Worm (Caenorhabditis elegans) whole organism, L2 larva: ENCODE measurements around the gene smc-6.

Experiments used
- C34F6.9 ChIP-seq: fragments of 150-350 bp; optimal IDR thresholded peaks from 2 replicates; lab custom pipeline; 2014; ENCODE audit warnings: missing biosample characterization, missing genetic modification characterization
- F13H6.1 ChIP-seq: sonication (generic microtip); optimal IDR thresholded peaks from 2 replicates; lab custom pipeline; 2016; ENCODE audit warnings: missing genetic modification characterization, missing compliant biosample characterization
- R02D3.7 ChIP-seq: fragments of 150-350 bp; optimal IDR thresholded peaks from 2 replicates; lab custom pipeline; 2014; ENCODE audit warnings: missing biosample characterization, missing genetic modification characterization
- Y55F3AM.14 ChIP-seq: fragments of 200-800 bp; sonication (Bioruptor generic); optimal IDR thresholded peaks from 2 replicates; lab custom pipeline; 2018; ENCODE audit warnings: mild to moderate bottlenecking, missing genetic modification characterization, missing compliant biosample characterization
- ZK546.5 ChIP-seq: sonication (generic microtip); optimal IDR thresholded peaks from 2 replicates; lab custom pipeline; 2017; ENCODE audit warnings: missing biosample characterization, missing genetic modification characterization
- alr-1 ChIP-seq: fragments of 150-350 bp; optimal IDR thresholded peaks from 2 replicates; lab custom pipeline; 2014; ENCODE audit warnings: missing biosample characterization, missing genetic modification characterization
- aly-2 ChIP-seq: fragments of 150-350 bp; optimal IDR thresholded peaks from 2 replicates; lab custom pipeline; 2014; ENCODE audit warnings: missing biosample characterization, missing genetic modification characterization
- ama-1 ChIP-seq: fragments of 150-350 bp; optimal IDR thresholded peaks from 2 replicates; lab custom pipeline; 2018; ENCODE audit warnings: inconsistent platforms
- blmp-1 ChIP-seq: sonication (generic microtip); optimal IDR thresholded peaks from 2 replicates; lab custom pipeline; 2017; ENCODE audit warnings: missing genetic modification characterization, mild to moderate bottlenecking, missing compliant biosample characterization, antibody characterized with exemption, moderate library complexity; ENCODE audit not compliant: insufficient read depth
- ceh-16 ChIP-seq: fragments of 150-350 bp; optimal IDR thresholded peaks from 2 replicates; lab custom pipeline; 2014; ENCODE audit warnings: missing biosample characterization, missing genetic modification characterization
- ceh-82 ChIP-seq: fragments of 150-350 bp; optimal IDR thresholded peaks from 2 replicates; lab custom pipeline; 2014; ENCODE audit warnings: missing biosample characterization, missing genetic modification characterization
- crh-2 ChIP-seq: sonication (generic microtip); optimal IDR thresholded peaks from 2 replicates; lab custom pipeline; 2017; ENCODE audit warnings: missing biosample characterization, missing genetic modification characterization
- dmd-4 ChIP-seq: sonication (generic microtip); optimal IDR thresholded peaks from 2 replicates; lab custom pipeline; 2017; ENCODE audit warnings: missing biosample characterization, missing genetic modification characterization
- egl-27 ChIP-seq: sonication (generic microtip); optimal IDR thresholded peaks from 3 replicates; lab custom pipeline; 2017; ENCODE audit warnings: missing biosample characterization, missing genetic modification reagents, missing genetic modification characterization
- elt-1 ChIP-seq: fragments of 150-350 bp; optimal IDR thresholded peaks from 2 replicates; lab custom pipeline; 2014; ENCODE audit warnings: missing biosample characterization, missing genetic modification characterization
- elt-3 ChIP-seq: sonication (generic microtip); optimal IDR thresholded peaks from 2 replicates; lab custom pipeline; 2017; ENCODE audit warnings: missing biosample characterization, missing genetic modification characterization
- fos-1 ChIP-seq: fragments of 150-350 bp; optimal IDR thresholded peaks from 2 replicates; lab custom pipeline; 2014; ENCODE audit warnings: missing biosample characterization, missing genetic modification characterization
- gmeb-1 ChIP-seq: fragments of 150-350 bp; optimal IDR thresholded peaks from 2 replicates; lab custom pipeline; 2014; ENCODE audit warnings: missing biosample characterization, missing genetic modification characterization
- lin-11 ChIP-seq: fragments of 150-350 bp; sonication (generic microtip); optimal IDR thresholded peaks from 2 replicates; lab custom pipeline; 2014; ENCODE audit warnings: missing biosample characterization, missing genetic modification characterization, inconsistent platforms, mixed read lengths
- lin-13 ChIP-seq: fragments of 150-350 bp; optimal IDR thresholded peaks from 2 replicates; lab custom pipeline; 2014; ENCODE audit warnings: missing biosample characterization, missing genetic modification reagents, missing genetic modification characterization
- lin-39 ChIP-seq: fragments of 150-350 bp; optimal IDR thresholded peaks from 2 replicates; lab custom pipeline; 2014; ENCODE audit warnings: missing biosample characterization, missing genetic modification reagents, missing genetic modification characterization
- lsy-2 ChIP-seq, 2 experiments: fragments of 150-350 bp in 1 of 2; sonication (generic microtip) in 1 of 2; optimal IDR thresholded peaks; 2 replicates each; lab custom pipeline; 2014 to 2017; ENCODE audit warnings: missing biosample characterization in 2 of 2, missing genetic modification characterization in 2 of 2
- mab-5 ChIP-seq: fragments of 150-350 bp; optimal IDR thresholded peaks from 2 replicates; lab custom pipeline; 2014; ENCODE audit warnings: missing biosample characterization, missing genetic modification characterization
- mbf-1 ChIP-seq: sonication (generic microtip); optimal IDR thresholded peaks from 2 replicates; lab custom pipeline; 2017; ENCODE audit warnings: missing biosample characterization, missing genetic modification characterization
- mdl-1 ChIP-seq, 2 experiments: fragments of 150-350 bp in 1 of 2; sonication (generic microtip) in 1 of 2; optimal IDR thresholded peaks; 2 replicates each; lab custom pipeline; 2017; ENCODE audit warnings: missing biosample characterization in 2 of 2, missing genetic modification characterization in 2 of 2
- nhr-10 ChIP-seq: sonication (generic microtip); optimal IDR thresholded peaks from 2 replicates; lab custom pipeline; 2017; ENCODE audit warnings: missing biosample characterization, missing genetic modification characterization
- nhr-11 ChIP-seq: fragments of 150-350 bp; optimal IDR thresholded peaks from 2 replicates; lab custom pipeline; 2014; ENCODE audit warnings: missing biosample characterization, missing genetic modification characterization
- nhr-12 ChIP-seq: fragments of 150-350 bp; optimal IDR thresholded peaks from 2 replicates; lab custom pipeline; 2014; ENCODE audit warnings: missing biosample characterization, missing genetic modification characterization
- nhr-129 ChIP-seq: fragments of 150-350 bp; optimal IDR thresholded peaks from 2 replicates; lab custom pipeline; 2014; ENCODE audit warnings: missing biosample characterization, missing genetic modification characterization
- nhr-21 ChIP-seq: fragments of 150-350 bp; optimal IDR thresholded peaks from 2 replicates; lab custom pipeline; 2014; ENCODE audit warnings: missing biosample characterization, missing genetic modification characterization
- nhr-23 ChIP-seq: fragments of 150-350 bp; optimal IDR thresholded peaks from 2 replicates; lab custom pipeline; 2014; ENCODE audit warnings: missing biosample characterization, missing genetic modification reagents, missing genetic modification characterization
- nhr-237 ChIP-seq: fragments of 150-350 bp; optimal IDR thresholded peaks from 2 replicates; lab custom pipeline; 2014; ENCODE audit warnings: missing biosample characterization, missing genetic modification characterization
- nhr-25 ChIP-seq: fragments of 150-350 bp; sonication (generic microtip); optimal IDR thresholded peaks from 3 replicates; lab custom pipeline; 2014; ENCODE audit warnings: missing biosample characterization, missing genetic modification characterization
- nhr-6 ChIP-seq: fragments of 150-350 bp; optimal IDR thresholded peaks from 2 replicates; lab custom pipeline; 2014; ENCODE audit warnings: missing biosample characterization, missing genetic modification characterization
- nhr-77 ChIP-seq: fragments of 150-350 bp; optimal IDR thresholded peaks from 2 replicates; lab custom pipeline; 2014; ENCODE audit warnings: missing biosample characterization, missing genetic modification characterization
- peb-1 ChIP-seq: fragments of 150-350 bp; optimal IDR thresholded peaks from 2 replicates; lab custom pipeline; 2014; ENCODE audit warnings: missing biosample characterization, missing genetic modification characterization
- sem-4 ChIP-seq: fragments of 150-350 bp; optimal IDR thresholded peaks from 2 replicates; lab custom pipeline; 2014; ENCODE audit warnings: missing biosample characterization, missing genetic modification reagents, missing genetic modification characterization
- skn-1 ChIP-seq: sonication (generic microtip); optimal IDR thresholded peaks from 2 replicates; lab custom pipeline; 2017; ENCODE audit warnings: missing biosample characterization, missing genetic modification characterization
- sma-3 ChIP-seq: sonication (generic microtip); optimal IDR thresholded peaks from 2 replicates; lab custom pipeline; 2016; ENCODE audit warnings: missing genetic modification reagents, missing genetic modification characterization, missing compliant biosample characterization
- sma-9 ChIP-seq, 2 experiments: fragments of 150-350 bp in 1 of 2; sonication (generic microtip) in 1 of 2; optimal IDR thresholded peaks; 2 replicates each; lab custom pipeline; 2014 to 2016; ENCODE audit warnings: missing genetic modification characterization in 2 of 2, mild to moderate bottlenecking in 1 of 2, missing biosample characterization in 1 of 2, missing compliant biosample characterization in 1 of 2, missing genetic modification reagents in 1 of 2, moderate library complexity in 1 of 2
- snpc-4 ChIP-seq: fragments of 150-350 bp; optimal IDR thresholded peaks from 2 replicates; lab custom pipeline; 2014; ENCODE audit warnings: missing biosample characterization, missing genetic modification characterization
- unc-39 ChIP-seq: fragments of 150-350 bp; optimal IDR thresholded peaks from 2 replicates; lab custom pipeline; 2014; ENCODE audit warnings: missing biosample characterization, missing genetic modification characterization
- unc-55 ChIP-seq: fragments of 150-350 bp; sonication (generic microtip); optimal IDR thresholded peaks from 3 replicates; lab custom pipeline; 2014; ENCODE audit warnings: missing biosample characterization, missing genetic modification reagents, missing genetic modification characterization
- unc-62 ChIP-seq: fragments of 150-350 bp; optimal IDR thresholded peaks from 2 replicates; lab custom pipeline; 2014; ENCODE audit warnings: missing biosample characterization, missing genetic modification reagents, missing genetic modification characterization
- zag-1 ChIP-seq: fragments of 150-350 bp; optimal IDR thresholded peaks from 2 replicates; lab custom pipeline; 2014; ENCODE audit warnings: missing biosample characterization, missing genetic modification characterization
- ztf-1 ChIP-seq: fragments of 200-800 bp; sonication (Bioruptor generic); conservative IDR thresholded peaks from 2 replicates; pipeline ENCODE4 v1.3.6; 2022; ENCODE audit warnings: missing genetic modification characterization, missing compliant biosample characterization
- ztf-11 ChIP-seq: sonication (generic microtip); optimal IDR thresholded peaks from 2 replicates; lab custom pipeline; 2017; ENCODE audit warnings: missing biosample characterization, missing genetic modification characterization
- ztf-4 ChIP-seq: fragments of 150-350 bp; optimal IDR thresholded peaks from 2 replicates; lab custom pipeline; 2014; ENCODE audit warnings: missing biosample characterization, missing genetic modification characterization

Gene smc-6

ce11 chrII:11619171-11619570 lies 40.7 kb downstream of the smc-6 start (continued):
- peak; percentile 97 for TF ChIP-seq sma-9 (GFP tag; optimal IDR thresholded peaks at IDR 0.05; lab: Kevin White, UChicago)
- no peak for TF ChIP-seq sma-9 (tag; optimal IDR thresholded peaks at IDR 0.05; lab: Kevin White, UChicago)
- TF ChIP-seq lsy-2 (tag; optimal IDR thresholded peaks at IDR 0.05; lab: Kevin White, UChicago): peak; percentile 17 to 60
- no peak for TF ChIP-seq unc-39
- TF ChIP-seq egl-27: peak; percentile 71

- TF ChIP-seq fos-1 (peak; percentile 50), ceh-16 (peak; percentile 82), nhr-77 (tag; lab: Kevin White, UChicago) (no peak), elt-3 (tag; lab: Kevin White, UChicago) (no peak), ceh-82 (tag; lab: Kevin White, UChicago) (peak; percentile 4), unc-62 (GFP tag; lab: Kevin White, UChicago) (no peak), sma-3 (GFP tag; lab: Kevin White, UChicago) (peak; percentile 78), mdl-1 (tag; optimal IDR thresholded peaks at IDR 0.05; lab: Kevin White, UChicago) (peak; percentile 83 to 87), lin-11 (tag; lab: Kevin White, UChicago) (no peak), aly-2 (no peak), nhr-129 (tag; lab: Kevin White, UChicago) (peak; percentile 61), snpc-4 (peak; percentile 51), lin-39 (no peak), ztf-4 (tag; lab: Kevin White, UChicago) (peak; percentile 81), R02D3.7 (tag; lab: Kevin White, UChicago) (no peak), gmeb-1 (tag; lab: Kevin White, UChicago) (peak; percentile 25), nhr-10 (tag; lab: Kevin White, UChicago) (no peak), nhr-21 (tag; lab: Kevin White, UChicago) (peak; percentile 90), mab-5 (tag; lab: Kevin White, UChicago) (no peak), peb-1 (tag; lab: Kevin White, UChicago) (peak; percentile 76), dmd-4 (tag; lab: Kevin White, UChicago) (peak; percentile 49), mbf-1 (tag; lab: Kevin White, UChicago) (no peak), crh-2 (tag; lab: Kevin White, UChicago) (peak; percentile 85), C34F6.9 (tag; lab: Kevin White, UChicago) (peak; percentile 73), unc-39 (no peak), ztf-11 (tag; lab: Kevin White, UChicago) (no peak), Y55F3AM.14 (GFP tag; lab: Kevin White, UChicago) (peak; percentile 92), ama-1 (lab: Kevin White, UChicago) (no peak), nhr-6 (tag; lab: Kevin White, UChicago) (peak; percentile 37), nhr-12 (tag; lab: Kevin White, UChicago) (no peak), zag-1 (tag; lab: Kevin White, UChicago) (peak; percentile 77), alr-1 (tag; lab: Kevin White, UChicago) (no peak), nhr-25 (tag; lab: Kevin White, UChicago) (peak; percentile 87), ZK546.5 (tag; lab: Kevin White, UChicago) (peak; percentile 36), egl-27 (peak; percentile 88), sem-4 (tag; lab: Kevin White, UChicago) (peak; percentile 91), blmp-1 (tag; lab: Kevin White, UChicago) (peak; percentile 89), F13H6.1 (peak; percentile 97), unc-55 (GFP tag; lab: Kevin White, UChicago) (peak; percentile 73), lsy-2 (tag; optimal IDR thresholded peaks at IDR 0.05; lab: Kevin White, UChicago) (peak in 1 of 2 experiments; percentile 73), nhr-11 (peak; percentile 64), sma-9 (GFP tag; optimal IDR thresholded peaks at IDR 0.05; lab: Kevin White, UChicago) (peak; percentile 96), sma-9 (tag; optimal IDR thresholded peaks at IDR 0.05; lab: Kevin White, UChicago) (peak; percentile 57), ztf-1 (no peak), nhr-23 (no peak), lin-13 (GFP tag; lab: Kevin White, UChicago) (peak; percentile 80), skn-1 (tag; lab: Kevin White, UChicago) (no peak), elt-1 (no peak), nhr-237 (tag; lab: Kevin White, UChicago) (peak; percentile 28)
Observed at ce11 chrII:11619895-11620439, 41.5 kb downstream of the smc-6 start.
